Worm (Caenorhabditis elegans) whole organism, late embryonic: ENCODE data around the gene F42A9.11.

Experiments
- F13H6.1 ChIP-seq: sonication (generic microtip); optimal IDR thresholded peaks from 2 replicates; lab custom pipeline; 2016; ENCODE audit warnings: missing genetic modification characterization, missing compliant biosample characterization
- ama-1 ChIP-seq: fragments of 150-350 bp; optimal IDR thresholded peaks from 2 replicates; lab custom pipeline; 2014
- ceh-22 ChIP-seq: sonication (generic microtip); optimal IDR thresholded peaks from 2 replicates; lab custom pipeline; 2017; ENCODE audit warnings: missing biosample characterization, missing genetic modification characterization
- gmeb-2 ChIP-seq: sonication (generic microtip); optimal IDR thresholded peaks from 2 replicates; lab custom pipeline; 2016; ENCODE audit warnings: missing genetic modification characterization, inconsistent platforms, missing compliant biosample characterization
- nhr-11 ChIP-seq: fragments of 150-350 bp; optimal IDR thresholded peaks from 2 replicates; lab custom pipeline; 2014; ENCODE audit warnings: missing biosample characterization, missing genetic modification characterization
- sdc-2 ChIP-seq: sonication (generic microtip); optimal IDR thresholded peaks from 2 replicates; lab custom pipeline; 2016; ENCODE audit warnings: missing genotype, missing genetic modification characterization, missing compliant biosample characterization
- unc-42 ChIP-seq: sonication (generic microtip); optimal IDR thresholded peaks from 2 replicates; lab custom pipeline; 2016; ENCODE audit warnings: missing genotype, missing genetic modification characterization, missing compliant biosample characterization

ce11 chrIV:8615314-8615713 is 12.1 kb upstream of the F42A9.11 start:
- no peak for TF ChIP-seq ceh-22
- no peak for TF ChIP-seq gmeb-2 (tag; lab: Kevin White, UChicago)
- no peak for TF ChIP-seq unc-42
- TF ChIP-seq nhr-11 (tag; lab: Kevin White, UChicago) = no peak
- no peak for TF ChIP-seq ama-1 (lab: Kevin White, UChicago)
- TF ChIP-seq F13H6.1 = no peak
- no peak for TF ChIP-seq sdc-2 (tag; lab: Kevin White, UChicago)
